1 fruit fly cellular context compared by ENCODE assay signal in the genomic region with DNA sequence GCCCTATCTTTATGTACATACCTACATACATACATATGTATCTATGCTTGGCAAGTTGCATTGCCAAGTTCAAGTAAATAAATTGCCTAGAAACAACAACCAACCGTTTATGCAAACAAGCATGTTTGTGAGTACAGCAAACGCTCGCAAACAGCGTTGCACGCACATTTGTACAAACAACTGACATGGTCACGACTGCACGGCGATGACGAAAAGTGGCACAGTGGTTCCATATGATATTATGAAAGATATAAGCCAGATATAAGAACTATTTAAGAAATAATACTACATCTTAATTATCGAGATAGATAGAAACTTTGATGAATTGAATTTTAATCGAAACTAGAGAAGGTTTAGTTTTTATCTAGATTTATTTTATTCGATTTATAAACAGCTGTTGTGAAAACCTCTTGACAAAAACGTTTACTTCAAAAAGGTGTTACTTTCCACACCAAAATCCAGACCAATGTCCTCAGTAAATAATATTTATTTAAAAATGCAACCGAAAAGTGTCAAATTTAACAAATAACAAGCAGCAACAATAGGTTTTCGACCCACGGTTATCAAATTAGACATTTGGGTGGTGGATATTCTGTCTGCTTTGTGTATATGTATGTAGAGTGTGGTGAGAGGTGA.
A peak's percentile ranks its signal among the peaks of the same experiment; 100 is the strongest.
TF ChIP-seq lines count a peak whose summit lies in the region.

No protein-coding gene starts in this region.

TF ChIP-seq in whole organism, embryonic, 481 proteins besides CTCF, POLR2A, EP300 and RAD21 (continued from another document and continues in another):
- no peak for TF ChIP-seq schlank (tag; optimal IDR thresholded peaks at IDR 0.05; lab: Kevin White, UChicago)
- TF ChIP-seq unpg (GFP tag; optimal IDR thresholded peaks at IDR 0.05; lab: Kevin White, UChicago), result peak; percentile 86
- TF ChIP-seq wdn (GFP tag; IDR thresholded peaks at IDR 0.05; lab: Robert Waterston, UW), result no peak
- TF ChIP-seq so (GFP tag; IDR thresholded peaks at IDR 0.05; lab: Robert Waterston, UW), result peak; percentile 91
- peak; percentile 86 for TF ChIP-seq Med (GFP tag; lab: Kevin White, UChicago)
- peak; percentile 51 for TF ChIP-seq CG6272 (GFP tag; IDR thresholded peaks at IDR 0.05; lab: Robert Waterston, UW)
- no peak for TF ChIP-seq rib (GFP tag; IDR thresholded peaks at IDR 0.05; lab: Robert Waterston, UW)
- peak; percentile 10 for TF ChIP-seq abd-A (tag; optimal IDR thresholded peaks at IDR 0.05; lab: Kevin White, UChicago)
- peak; percentile 95 for TF ChIP-seq CoRest (tag; optimal IDR thresholded peaks at IDR 0.05; lab: Kevin White, UChicago)
- no peak for TF ChIP-seq Dfd (GFP tag; optimal IDR thresholded peaks at IDR 0.05; lab: Kevin White, UChicago)
- TF ChIP-seq CG2202 (tag; optimal IDR thresholded peaks at IDR 0.05; lab: Kevin White, UChicago), result peak; percentile 86
- peak; percentile 52 for TF ChIP-seq Fer3 (tag; optimal IDR thresholded peaks at IDR 0.05; lab: Kevin White, UChicago)
- TF ChIP-seq CG12104 (GFP tag; optimal IDR thresholded peaks at IDR 0.05; lab: Kevin White, UChicago), result peak; percentile 87
- TF ChIP-seq Abd-B (GFP tag; optimal IDR thresholded peaks at IDR 0.05; lab: Kevin White, UChicago), result peak; percentile 79
- no peak for TF ChIP-seq ken (GFP tag; IDR thresholded peaks at IDR 0.05; lab: Robert Waterston, UW)
- no peak for TF ChIP-seq fru (optimal IDR thresholded peaks at IDR 0.05; lab: Kevin White, UChicago)
- peak; percentile 86 for TF ChIP-seq ewg (GFP tag; optimal IDR thresholded peaks at IDR 0.05; lab: Kevin White, UChicago)
- TF ChIP-seq twi (tag; optimal IDR thresholded peaks at IDR 0.05; lab: Kevin White, UChicago), result peak; percentile 81
- peak; percentile 90 for TF ChIP-seq CG2875 (GFP tag; optimal IDR thresholded peaks at IDR 0.05; lab: Kevin White, UChicago)
- peak; percentile 33; the same call in 1 of the 2 replicates for TF ChIP-seq Lim3 (GFP tag; IDR thresholded peaks at IDR 0.05; lab: Robert Waterston, UW)
- TF ChIP-seq Aef1 (GFP tag; IDR thresholded peaks at IDR 0.05; lab: Robert Waterston, UW), result peak; percentile 59
- peak; percentile 79 for TF ChIP-seq CG33213 (GFP tag; optimal IDR thresholded peaks at IDR 0.05; lab: Kevin White, UChicago)
- TF ChIP-seq onecut (GFP tag; IDR thresholded peaks at IDR 0.05; lab: Robert Waterston, UW), result peak; percentile 79
- TF ChIP-seq kah (GFP tag; optimal IDR thresholded peaks at IDR 0.05; lab: Kevin White, UChicago), result peak; percentile 82
- peak; percentile 87 for TF ChIP-seq tin (GFP tag; optimal IDR thresholded peaks at IDR 0.05; lab: Kevin White, UChicago)
- TF ChIP-seq hbn (GFP tag; IDR thresholded peaks at IDR 0.05; lab: Robert Waterston, UW; ENCODE audit: partially characterized antibody), result no peak
- peak; percentile 75 for TF ChIP-seq CHES-1-like (GFP tag; optimal IDR thresholded peaks at IDR 0.05; lab: Kevin White, UChicago)
- TF ChIP-seq phol (tag; optimal IDR thresholded peaks at IDR 0.05; lab: Kevin White, UChicago), result peak; percentile 91
- TF ChIP-seq pzg (GFP tag; optimal IDR thresholded peaks at IDR 0.05; lab: Kevin White, UChicago), result no peak
- TF ChIP-seq NFAT (GFP tag; IDR thresholded peaks at IDR 0.05; lab: Robert Waterston, UW), result no peak
- no peak for TF ChIP-seq B-H2 (GFP tag; optimal IDR thresholded peaks at IDR 0.05; lab: Kevin White, UChicago)
- peak; percentile 95 for TF ChIP-seq CG2678 (tag; optimal IDR thresholded peaks at IDR 0.05; lab: Kevin White, UChicago)
- TF ChIP-seq CG9797 (GFP tag; optimal IDR thresholded peaks at IDR 0.05; lab: Kevin White, UChicago), result peak; percentile 39
- peak; percentile 91 for TF ChIP-seq CG17385 (GFP tag; optimal IDR thresholded peaks at IDR 0.05; lab: Kevin White, UChicago)
- TF ChIP-seq Sin3A (optimal IDR thresholded peaks at IDR 0.05; lab: Kevin White, UChicago), result no peak
- no peak for TF ChIP-seq CG34224 (GFP tag; IDR thresholded peaks at IDR 0.05; lab: Robert Waterston, UW; ENCODE audit: partially characterized antibody)
- peak; percentile 95 for TF ChIP-seq tio (GFP tag; optimal IDR thresholded peaks at IDR 0.05; lab: Kevin White, UChicago)
- TF ChIP-seq sima (GFP tag; optimal IDR thresholded peaks at IDR 0.05; lab: Kevin White, UChicago), result no peak
- TF ChIP-seq CG1529 (GFP tag; optimal IDR thresholded peaks at IDR 0.05; lab: Kevin White, UChicago), result peak; percentile 94
- peak; percentile 73; the same call in 1 of the 2 replicates for TF ChIP-seq CG14441 (GFP tag; IDR thresholded peaks at IDR 0.05; lab: Robert Waterston, UW)
- TF ChIP-seq CG12219 (GFP tag; optimal IDR thresholded peaks at IDR 0.05; lab: Kevin White, UChicago), result peak; percentile 85
- peak; percentile 89 for TF ChIP-seq Hmr (GFP tag; optimal IDR thresholded peaks at IDR 0.05; lab: Kevin White, UChicago)
- TF ChIP-seq B-H1 (GFP tag; IDR thresholded peaks at IDR 0.05; lab: Robert Waterston, UW), result peak; percentile 50
- TF ChIP-seq Myb (GFP tag; optimal IDR thresholded peaks at IDR 0.05; lab: Kevin White, UChicago), result peak; percentile 57
- TF ChIP-seq CG30403 (GFP tag; optimal IDR thresholded peaks at IDR 0.05; lab: Kevin White, UChicago), result peak; percentile 94
- peak; percentile 54 for TF ChIP-seq cg (GFP tag; optimal IDR thresholded peaks at IDR 0.05; lab: Kevin White, UChicago)
- TF ChIP-seq da (GFP tag; optimal IDR thresholded peaks at IDR 0.05; lab: Kevin White, UChicago), result peak; percentile 67
- TF ChIP-seq CG3065 (GFP tag; optimal IDR thresholded peaks at IDR 0.05; lab: Kevin White, UChicago), result peak; percentile 68
- TF ChIP-seq CG9727 (GFP tag; optimal IDR thresholded peaks at IDR 0.05; lab: Kevin White, UChicago), result peak; percentile 97
- TF ChIP-seq gcm (GFP tag; optimal IDR thresholded peaks at IDR 0.05; lab: Kevin White, UChicago), result peak; percentile 91
- peak in 1 of 3 experiments; percentile 87 for TF ChIP-seq Stat92E (GFP tag; optimal IDR thresholded peaks at IDR 0.05; lab: Kevin White, UChicago)
- TF ChIP-seq Side (GFP tag; optimal IDR thresholded peaks at IDR 0.05; lab: Kevin White, UChicago), result peak; percentile 77
- TF ChIP-seq CG14667 (GFP tag; IDR thresholded peaks at IDR 0.05; lab: Robert Waterston, UW), result peak; percentile 67; the same call in 1 of the 2 replicates
- TF ChIP-seq h (optimal IDR thresholded peaks at IDR 0.05; lab: Kevin White, UChicago), result no peak
- TF ChIP-seq jigr1 (GFP tag; IDR thresholded peaks at IDR 0.05; lab: Robert Waterston, UW), result 0 out of 3 replicates have a peak, but pooled peaks have one; percentile 73
- 0 out of 3 replicates have a peak, but pooled peaks have one; percentile 55 for TF ChIP-seq CG11560 (tag; IDR thresholded peaks at IDR 0.05; lab: Robert Waterston, UW)
- peak; percentile 39; the same call in 1 of the 2 replicates for TF ChIP-seq peb (GFP tag; IDR thresholded peaks at IDR 0.05; lab: Robert Waterston, UW)
- TF ChIP-seq fd64A (GFP tag; optimal IDR thresholded peaks at IDR 0.05; lab: Kevin White, UChicago), result peak; percentile 45
- TF ChIP-seq hth (optimal IDR thresholded peaks at IDR 0.05; lab: Kevin White, UChicago), result no peak
- peak; percentile 97 for TF ChIP-seq Oli (tag; optimal IDR thresholded peaks at IDR 0.05; lab: Kevin White, UChicago)
- peak; percentile 90 for TF ChIP-seq CG13296 (GFP tag; optimal IDR thresholded peaks at IDR 0.05; lab: Kevin White, UChicago)
- TF ChIP-seq TFAM (GFP tag; optimal IDR thresholded peaks at IDR 0.05; lab: Kevin White, UChicago), result no peak
- peak; percentile 62 for TF ChIP-seq gsb (GFP tag; IDR thresholded peaks at IDR 0.05; lab: Robert Waterston, UW)
- TF ChIP-seq ind (GFP tag; optimal IDR thresholded peaks at IDR 0.05; lab: Kevin White, UChicago), result peak; percentile 87
- TF ChIP-seq CG15601 (tag; optimal IDR thresholded peaks at IDR 0.05; lab: Kevin White, UChicago), result peak; percentile 88
- peak; percentile 39 for TF ChIP-seq p53 (GFP tag; optimal IDR thresholded peaks at IDR 0.05; lab: Kevin White, UChicago)
- peak; percentile 72 for TF ChIP-seq CG11093 (GFP tag; IDR thresholded peaks at IDR 0.05; lab: Robert Waterston, UW)
- peak; percentile 63 for TF ChIP-seq sens-2 (GFP tag; IDR thresholded peaks at IDR 0.05; lab: Robert Waterston, UW)
- TF ChIP-seq pfk (GFP tag; optimal IDR thresholded peaks at IDR 0.05; lab: Kevin White, UChicago), result peak; percentile 30
- TF ChIP-seq tll (GFP tag; optimal IDR thresholded peaks at IDR 0.05; lab: Kevin White, UChicago), result peak in 1 of 2 experiments; percentile 74
- peak; percentile 65 for TF ChIP-seq CG10543 (GFP tag; optimal IDR thresholded peaks at IDR 0.05; lab: Kevin White, UChicago)
- TF ChIP-seq CG10209 (GFP tag; optimal IDR thresholded peaks at IDR 0.05; lab: Kevin White, UChicago), result peak; percentile 92
- TF ChIP-seq CG13894 (tag; optimal IDR thresholded peaks at IDR 0.05; lab: Kevin White, UChicago), result no peak
- peak; percentile 59 for TF ChIP-seq nerfin-1 (tag; optimal IDR thresholded peaks at IDR 0.05; lab: Kevin White, UChicago)
- TF ChIP-seq Gug (GFP tag; IDR thresholded peaks at IDR 0.05; lab: Robert Waterston, UW), result peak; percentile 54; the same call in 3 of the 4 replicates
- TF ChIP-seq CG9817 (tag; optimal IDR thresholded peaks at IDR 0.05; lab: Kevin White, UChicago), result peak; percentile 45
- TF ChIP-seq Sry-δ (GFP tag; optimal IDR thresholded peaks at IDR 0.05; lab: Kevin White, UChicago), result peak; percentile 35
- peak; percentile 96 for TF ChIP-seq CG11504 (tag; optimal IDR thresholded peaks at IDR 0.05; lab: Kevin White, UChicago)
- peak; percentile 53 for TF ChIP-seq Spps (tag; optimal IDR thresholded peaks at IDR 0.05; lab: Kevin White, UChicago)
- TF ChIP-seq CG6791 (GFP tag; IDR thresholded peaks at IDR 0.05; lab: Robert Waterston, UW; ENCODE audit: partially characterized antibody), result no peak
- peak; percentile 85 for TF ChIP-seq CG6813 (GFP tag; optimal IDR thresholded peaks at IDR 0.05; lab: Kevin White, UChicago)
- TF ChIP-seq CG13123 (GFP tag; optimal IDR thresholded peaks at IDR 0.05; lab: Kevin White, UChicago), result peak; percentile 75
- TF ChIP-seq CG6854 (GFP tag; optimal IDR thresholded peaks at IDR 0.05; lab: Kevin White, UChicago), result peak; percentile 76
- peak; percentile 80 for TF ChIP-seq esg (GFP tag; conservative IDR thresholded peaks at IDR 0.05; lab: Robert Waterston, UW)
- TF ChIP-seq crp (GFP tag; optimal IDR thresholded peaks at IDR 0.05; lab: Kevin White, UChicago), result peak; percentile 27 to 62
- TF ChIP-seq CG31441 (GFP tag; IDR thresholded peaks at IDR 0.05; lab: Robert Waterston, UW), result peak; percentile 97
- peak; percentile 65 for TF ChIP-seq CG14965 (GFP tag; optimal IDR thresholded peaks at IDR 0.05; lab: Kevin White, UChicago; ENCODE audit: borderline replicate concordance)
- TF ChIP-seq CG8478 (optimal IDR thresholded peaks at IDR 0.05; lab: Kevin White, UChicago), result no peak
- TF ChIP-seq en (GFP tag; optimal IDR thresholded peaks at IDR 0.05; lab: Kevin White, UChicago), result peak; percentile 34
- TF ChIP-seq CG11398 (GFP tag; optimal IDR thresholded peaks at IDR 0.05; lab: Kevin White, UChicago), result peak; percentile 83
- peak; percentile 83; the same call in 1 of the 2 replicates for TF ChIP-seq Atf6 (GFP tag; IDR thresholded peaks at IDR 0.05; lab: Robert Waterston, UW)
- TF ChIP-seq Asciz (GFP tag; optimal IDR thresholded peaks at IDR 0.05; lab: Kevin White, UChicago), result peak; percentile 91
- TF ChIP-seq CG4707 (GFP tag; optimal IDR thresholded peaks at IDR 0.05; lab: Kevin White, UChicago), result peak; percentile 57
- peak; percentile 71 for TF ChIP-seq sim (GFP tag; IDR thresholded peaks at IDR 0.05; lab: Robert Waterston, UW)
- peak; percentile 65 for TF ChIP-seq CG4404 (GFP tag; IDR thresholded peaks at IDR 0.05; lab: Robert Waterston, UW)
- TF ChIP-seq ci (GFP tag; IDR thresholded peaks at IDR 0.05; lab: Robert Waterston, UW), result peak; percentile 88
- TF ChIP-seq H2.0 (GFP tag; IDR thresholded peaks at IDR 0.05; lab: Robert Waterston, UW), result peak; percentile 54
- peak; percentile 99 for TF ChIP-seq sens (GFP tag; lab: Kevin White, UChicago)
- peak; percentile 89 for TF ChIP-seq lab (GFP tag; optimal IDR thresholded peaks at IDR 0.05; lab: Kevin White, UChicago)
- peak; percentile 49 for TF ChIP-seq CG4730 (GFP tag; IDR thresholded peaks at IDR 0.05; lab: Robert Waterston, UW)
- peak; percentile 51 for TF ChIP-seq Adf1 (GFP tag; IDR thresholded peaks at IDR 0.05; lab: Robert Waterston, UW)
- TF ChIP-seq gem (tag; optimal IDR thresholded peaks at IDR 0.05; lab: Kevin White, UChicago), result peak; percentile 96
- peak; percentile 88 for TF ChIP-seq Atf-2 (GFP tag; optimal IDR thresholded peaks at IDR 0.05; lab: Kevin White, UChicago)
- peak; percentile 83 for TF ChIP-seq Nf-YB (GFP tag; optimal IDR thresholded peaks at IDR 0.05; lab: Kevin White, UChicago)
- peak; percentile 75 for TF ChIP-seq Jarid2 (GFP tag; optimal IDR thresholded peaks at IDR 0.05; lab: Kevin White, UChicago)
- TF ChIP-seq Lpt (GFP tag; optimal IDR thresholded peaks at IDR 0.05; lab: Kevin White, UChicago), result no peak
- no peak for TF ChIP-seq BEAF-32 (GFP tag; optimal IDR thresholded peaks at IDR 0.05; lab: Kevin White, UChicago)
- peak; percentile 86 for TF ChIP-seq CG16815 (GFP tag; optimal IDR thresholded peaks at IDR 0.05; lab: Kevin White, UChicago)
- peak; percentile 47 for TF ChIP-seq CG12942 (GFP tag; optimal IDR thresholded peaks at IDR 0.05; lab: Kevin White, UChicago)
- TF ChIP-seq NC2β (GFP tag; optimal IDR thresholded peaks at IDR 0.05; lab: Kevin White, UChicago), result peak; percentile 79
- TF ChIP-seq D19A (tag; optimal IDR thresholded peaks at IDR 0.05; lab: Kevin White, UChicago), result peak; percentile 93
- peak; percentile 58 for TF ChIP-seq Rfx (GFP tag; IDR thresholded peaks at IDR 0.05; lab: Robert Waterston, UW)
- TF ChIP-seq pb (GFP tag; optimal IDR thresholded peaks at IDR 0.05; lab: Kevin White, UChicago), result peak; percentile 34
- TF ChIP-seq gt (GFP tag; IDR thresholded peaks at IDR 0.05; lab: Robert Waterston, UW), result peak; percentile 21; the same call in 1 of the 2 replicates
- no peak for TF ChIP-seq CG2129 (GFP tag; IDR thresholded peaks at IDR 0.05; lab: Robert Waterston, UW; ENCODE audit: partially characterized antibody)
- peak; percentile 81 for TF ChIP-seq CG31388 (GFP tag; optimal IDR thresholded peaks at IDR 0.05; lab: Kevin White, UChicago)
- TF ChIP-seq stwl (tag; optimal IDR thresholded peaks at IDR 0.05; lab: Kevin White, UChicago), result peak; percentile 18
- peak; percentile 73 to 88 for TF ChIP-seq dpn (GFP tag; optimal IDR thresholded peaks at IDR 0.05; lab: Kevin White, UChicago)
- peak; percentile 59 for TF ChIP-seq CG3163 (GFP tag; optimal IDR thresholded peaks at IDR 0.05; lab: Kevin White, UChicago)
- TF ChIP-seq nau (GFP tag; optimal IDR thresholded peaks at IDR 0.05; lab: Kevin White, UChicago), result peak; percentile 93
- peak; percentile 44; the same call in 1 of the 3 replicates for TF ChIP-seq knrl (GFP tag; IDR thresholded peaks at IDR 0.05; lab: Robert Waterston, UW; ENCODE audit: partially characterized antibody)
- TF ChIP-seq zf30C (GFP tag; optimal IDR thresholded peaks at IDR 0.05; lab: Kevin White, UChicago), result no peak
- peak; percentile 82 for TF ChIP-seq bab2 (GFP tag; optimal IDR thresholded peaks at IDR 0.05; lab: Kevin White, UChicago)
